Worm (Caenorhabditis elegans) whole organism, young adult: Measurements from ENCODE around the gene C55C3.8.

Source experiments
- B0019.2 ChIP-seq: fragments of 200-800 bp; sonication (Bioruptor generic); conservative IDR thresholded peaks from 2 replicates; pipeline ENCODE4 v1.3.6; 2022; ENCODE audit warnings: missing genetic modification reagents, missing genetic modification characterization, missing compliant biosample characterization
- B0336.3 ChIP-seq: fragments of 200-800 bp; sonication (Bioruptor generic); IDR thresholded peaks from 2 replicates; pipeline ENCODE4 v1.3.6; 2022; ENCODE audit warnings: missing genetic modification characterization, missing compliant biosample characterization
- C06A6.2 ChIP-seq: fragments of 200-800 bp; sonication (Bioruptor generic); conservative IDR thresholded peaks from 2 replicates; pipeline ENCODE4 v1.3.6; 2022; ENCODE audit warnings: missing genetic modification characterization, missing compliant biosample characterization
- F52B5.7 ChIP-seq: sonication (generic microtip); optimal IDR thresholded peaks from 2 replicates; lab custom pipeline; 2016; ENCODE audit warnings: mild to moderate bottlenecking, missing genetic modification characterization, missing compliant biosample characterization
- F57C9.4 ChIP-seq: sonication (generic microtip); optimal IDR thresholded peaks from 2 replicates; lab custom pipeline; 2017; ENCODE audit warnings: mild to moderate bottlenecking, missing genetic modification characterization, missing compliant biosample characterization
- Y53G8AR.9 ChIP-seq: fragments of 200-800 bp; sonication (Bioruptor generic); conservative IDR thresholded peaks from 2 replicates; pipeline ENCODE4 v1.3.6; 2022; ENCODE audit warnings: missing genetic modification reagents, missing genetic modification characterization, missing compliant biosample characterization
- Y67H2A.10 ChIP-seq: fragments of 200-800 bp; sonication (Bioruptor generic); conservative IDR thresholded peaks from 2 replicates; pipeline ENCODE4 v1.3.6; 2022; ENCODE audit warnings: missing genetic modification reagents, missing genetic modification characterization, missing compliant biosample characterization
- cebp-2 ChIP-seq: fragments of 200-800 bp; sonication (Bioruptor generic); IDR thresholded peaks from 2 replicates; pipeline ENCODE4 v1.3.6; 2022; ENCODE audit warnings: missing genetic modification characterization, missing compliant biosample characterization
- ceh-27 ChIP-seq: fragments of 200-800 bp; sonication (Bioruptor generic); optimal IDR thresholded peaks from 2 replicates; lab custom pipeline; 2018; ENCODE audit warnings: mild to moderate bottlenecking, missing genetic modification characterization, moderate library complexity, missing compliant biosample characterization
- ceh-91 ChIP-seq: fragments of 200-800 bp; sonication (Bioruptor generic); IDR thresholded peaks from 2 replicates; pipeline ENCODE4 v1.3.6; 2022; ENCODE audit warnings: missing genetic modification reagents, missing genetic modification characterization, missing compliant biosample characterization
- chd-7 ChIP-seq: sonication (generic microtip); optimal IDR thresholded peaks from 2 replicates; lab custom pipeline; 2016; ENCODE audit warnings: mild to moderate bottlenecking, missing genetic modification characterization, moderate library complexity, missing compliant biosample characterization
- dox-1 ChIP-seq: fragments of 200-800 bp; sonication (Bioruptor generic); IDR thresholded peaks from 2 replicates; pipeline ENCODE4 v1.3.6; 2022; ENCODE audit warnings: missing genetic modification reagents, missing genetic modification characterization, missing compliant biosample characterization
- dpl-1 ChIP-seq: fragments of 150-350 bp; optimal IDR thresholded peaks from 2 replicates; lab custom pipeline; 2014; ENCODE audit warnings: missing biosample characterization, missing genetic modification reagents, missing genetic modification characterization
- egl-18 ChIP-seq: fragments of 200-800 bp; sonication (Bioruptor generic); IDR thresholded peaks from 2 replicates; pipeline ENCODE4 v1.3.6; 2022; ENCODE audit warnings: missing genetic modification reagents, missing genetic modification characterization, missing compliant biosample characterization
- ets-4 ChIP-seq: fragments of 200-800 bp; sonication (Bioruptor generic); optimal IDR thresholded peaks from 2 replicates; lab custom pipeline; 2018; ENCODE audit warnings: mild to moderate bottlenecking, missing genetic modification characterization, missing compliant biosample characterization
- hmg-1.2 ChIP-seq: fragments of 200-800 bp; sonication (Bioruptor generic); IDR thresholded peaks from 2 replicates; pipeline ENCODE4 v1.3.6; 2022; ENCODE audit warnings: missing genetic modification reagents, missing genetic modification characterization, missing compliant biosample characterization
- lag-1 ChIP-seq: fragments of 200-800 bp; sonication (Bioruptor generic); IDR thresholded peaks from 2 replicates; pipeline ENCODE4 v1.3.6; 2022; ENCODE audit warnings: missing genetic modification reagents, missing genetic modification characterization, missing compliant biosample characterization
- let-526 ChIP-seq: fragments of 200-800 bp; sonication (Bioruptor generic); IDR thresholded peaks from 2 replicates; pipeline ENCODE4 v1.3.6; 2022; ENCODE audit warnings: missing genetic modification reagents, missing genetic modification characterization, missing compliant biosample characterization
- let-607 ChIP-seq, 2 experiments: fragments of 200-800 bp in 1 of 2; sonication (Bioruptor generic) in 1 of 2; sonication (generic microtip) in 1 of 2; optimal IDR thresholded peaks; 2 replicates each; lab custom pipeline; 2016 to 2018; ENCODE audit warnings: mild to moderate bottlenecking in 2 of 2, missing compliant biosample characterization in 2 of 2, missing genetic modification characterization in 2 of 2, moderate library complexity in 2 of 2, missing genotype in 1 of 2
- madf-3 ChIP-seq: fragments of 200-800 bp; sonication (Bioruptor generic); IDR thresholded peaks from 2 replicates; pipeline ENCODE4 v1.3.6; 2022; ENCODE audit warnings: missing genetic modification reagents, missing genetic modification characterization, missing compliant biosample characterization
- madf-6 ChIP-seq: fragments of 200-800 bp; sonication (Bioruptor generic); IDR thresholded peaks from 2 replicates; pipeline ENCODE4 v1.3.6; 2022; ENCODE audit warnings: missing genetic modification reagents, missing genetic modification characterization, missing compliant biosample characterization
- nfyb-1 ChIP-seq: fragments of 200-800 bp; sonication (Bioruptor generic); IDR thresholded peaks from 2 replicates; pipeline ENCODE4 v1.3.6; 2022; ENCODE audit warnings: missing genetic modification reagents, missing genetic modification characterization, missing compliant biosample characterization
- nhr-80 ChIP-seq: sonication (generic microtip); optimal IDR thresholded peaks from 2 replicates; lab custom pipeline; 2016; ENCODE audit warnings: missing genetic modification characterization, missing compliant biosample characterization
- nhr-90 ChIP-seq: sonication (generic microtip); optimal IDR thresholded peaks from 2 replicates; lab custom pipeline; 2016; ENCODE audit warnings: missing genotype, mild to moderate bottlenecking, missing genetic modification characterization, missing compliant biosample characterization
- pbrm-1 ChIP-seq: fragments of 200-800 bp; sonication (Bioruptor generic); IDR thresholded peaks from 2 replicates; pipeline ENCODE4 v1.3.6; 2022; ENCODE audit warnings: missing genetic modification reagents, missing genetic modification characterization, missing compliant biosample characterization
- rcor-1 ChIP-seq: fragments of 200-800 bp; sonication (Bioruptor generic); IDR thresholded peaks from 2 replicates; pipeline ENCODE4 v1.3.6; 2022; ENCODE audit warnings: missing genetic modification reagents, missing genetic modification characterization, missing compliant biosample characterization
- sea-2 ChIP-seq: fragments of 200-800 bp; sonication (Bioruptor generic); IDR thresholded peaks from 2 replicates; pipeline ENCODE4 v1.3.6; 2022; ENCODE audit warnings: missing genetic modification characterization, missing compliant biosample characterization
- snpc-1.3 ChIP-seq: sonication (generic microtip); optimal IDR thresholded peaks from 2 replicates; lab custom pipeline; 2017; ENCODE audit warnings: missing genetic modification characterization, mild to moderate bottlenecking, missing compliant biosample characterization, antibody characterized with exemption, moderate library complexity, missing genotype, missing genetic modification reagents; ENCODE audit not compliant: insufficient read depth
- zfh-2 ChIP-seq: fragments of 200-800 bp; sonication (Bioruptor generic); conservative IDR thresholded peaks from 2 replicates; pipeline ENCODE4 v1.3.6; 2022; ENCODE audit warnings: missing genetic modification reagents, missing genetic modification characterization, missing compliant biosample characterization
- ztf-6 ChIP-seq: fragments of 200-800 bp; sonication (Bioruptor generic); IDR thresholded peaks from 2 replicates; pipeline ENCODE4 v1.3.6; 2022; ENCODE audit warnings: missing genetic modification reagents, missing genetic modification characterization, missing compliant biosample characterization

C55C3.8 gene

ce11 chrIV:5660239-5660638 is 30.6 kb upstream of the C55C3.8 start, which contains the start of gene skn-1 (continued):
- TF ChIP-seq zfh-2 (GFP tag; lab: Robert Waterston, UW), result 0 out of 2 replicates have a peak, but pooled peaks have one; percentile 12
- no peak for TF ChIP-seq dpl-1 (GFP tag; lab: Kevin White, UChicago)
- TF ChIP-seq pbrm-1 (GFP tag; lab: Robert Waterston, UW), result no peak
- TF ChIP-seq cebp-2 (GFP tag; lab: Robert Waterston, UW), result no peak
- no peak for TF ChIP-seq ztf-6 (GFP tag; lab: Robert Waterston, UW)
- TF ChIP-seq ceh-91 (GFP tag; lab: Robert Waterston, UW), result no peak
- TF ChIP-seq madf-3, result 0 out of 2 replicates have a peak, but pooled peaks have one; percentile 32
- TF ChIP-seq let-526 (GFP tag; lab: Robert Waterston, UW), result 0 out of 2 replicates have a peak, but pooled peaks have one; percentile 21
- no peak for TF ChIP-seq Y67H2A.10 (GFP tag; lab: Robert Waterston, UW)
- no peak for TF ChIP-seq egl-18
- no peak for TF ChIP-seq sea-2 (GFP tag; lab: Robert Waterston, UW)

DNA sequence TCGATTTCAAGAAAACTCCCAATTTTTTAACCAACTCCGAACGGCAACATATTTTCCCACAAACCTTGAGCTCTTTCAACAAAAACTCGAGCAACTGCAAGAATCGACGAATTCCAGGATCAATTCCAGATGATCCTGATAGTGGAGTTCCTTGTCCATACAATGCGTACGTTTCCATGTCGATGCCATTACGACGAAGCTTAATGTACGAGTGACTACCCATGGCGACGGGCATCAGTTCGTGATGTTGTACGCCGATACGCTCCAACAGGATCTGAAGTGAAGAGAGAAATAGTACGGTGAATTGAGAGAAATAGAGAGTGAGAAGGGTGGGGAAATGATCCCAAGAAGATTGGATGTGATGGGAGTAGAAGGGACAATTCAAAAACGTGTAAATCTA is 28.8 kb upstream of the C55C3.8 start:
- TF ChIP-seq lag-1 (GFP tag; lab: Robert Waterston, UW) (no peak), hmg-1.2 (GFP tag; lab: Robert Waterston, UW) (0 out of 2 replicates have a peak, but pooled peaks have one; percentile 14)

DNA sequence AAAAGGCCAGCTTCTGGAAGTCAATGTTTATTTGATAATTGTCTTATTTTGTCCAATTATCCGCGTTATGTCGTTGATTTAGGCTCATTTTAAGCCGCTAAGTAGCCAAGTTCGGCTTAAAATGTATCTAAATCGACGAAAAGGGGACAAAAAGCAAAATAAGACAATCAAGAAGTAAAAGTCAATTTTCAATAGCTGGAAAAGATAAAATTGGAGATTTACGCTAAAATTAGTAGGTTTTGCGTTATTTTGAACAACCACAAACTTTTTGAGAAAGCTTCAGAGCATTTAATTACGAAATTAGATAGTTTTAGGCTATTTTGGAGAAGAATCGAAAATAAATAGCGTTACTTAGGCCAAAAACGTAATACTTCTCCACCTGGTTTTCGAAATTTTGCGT is 27.9 kb upstream of the C55C3.8 start:
- TF ChIP-seq ceh-27 (GFP tag; lab: Kevin White, UChicago), result no peak
- TF ChIP-seq cebp-2 (GFP tag; lab: Robert Waterston, UW), result no peak
- TF ChIP-seq C06A6.2 (GFP tag; lab: Robert Waterston, UW), result 0 out of 2 replicates have a peak, but pooled peaks have one; percentile 15
- TF ChIP-seq F57C9.4 (tag; lab: Kevin White, UChicago), result no peak
- no peak for TF ChIP-seq let-526 (GFP tag; lab: Robert Waterston, UW)
- no peak for TF ChIP-seq lag-1 (GFP tag; lab: Robert Waterston, UW)
- TF ChIP-seq, all 124 proteins: peak for 1

- TF ChIP-seq F52B5.7 (tag; lab: Kevin White, UChicago), result peak; percentile 7
- peak; percentile 28 for TF ChIP-seq ets-4 (GFP tag; lab: Kevin White, UChicago)
- TF ChIP-seq Y53G8AR.9 (GFP tag; lab: Robert Waterston, UW), result peak; percentile 57; the same call in 1 of the 2 replicates
- peak; percentile 14 for TF ChIP-seq nhr-90 (tag; lab: Kevin White, UChicago)
- TF ChIP-seq let-607 (tag; optimal IDR thresholded peaks at IDR 0.05; lab: Kevin White, UChicago), result peak in 1 of 2 experiments; percentile 20
- peak; percentile 37; the same call in 1 of the 2 replicates for TF ChIP-seq madf-6 (GFP tag; lab: Robert Waterston, UW)
- TF ChIP-seq B0019.2 (GFP tag; lab: Robert Waterston, UW), result no peak
- no peak for TF ChIP-seq C06A6.2 (GFP tag; lab: Robert Waterston, UW)
- peak; percentile 57; the same call in 1 of the 2 replicates for TF ChIP-seq B0336.3 (GFP tag; lab: Robert Waterston, UW)
- TF ChIP-seq nhr-80 (tag; lab: Kevin White, UChicago), result peak; percentile 12
- TF ChIP-seq nfyb-1 (GFP tag; lab: Robert Waterston, UW), result peak; percentile 62
- 0 out of 2 replicates have a peak, but pooled peaks have one; percentile 29 for TF ChIP-seq pbrm-1 (GFP tag; lab: Robert Waterston, UW)
- peak; percentile 25; the same call in 1 of the 2 replicates for TF ChIP-seq dox-1
- no peak for TF ChIP-seq snpc-1.3 (tag; lab: Kevin White, UChicago)
- TF ChIP-seq rcor-1 (GFP tag; lab: Robert Waterston, UW), result no peak
- no peak for TF ChIP-seq chd-7
These were observed 26.3 kb upstream of the C55C3.8 start, which contains the start of gene bec-1 for ce11 chrIV:5664375-5665004. TSS of gene bec-1 (minus strand) at chrIV:5664425.
